Fruit fly (Drosophila melanogaster) whole organism, embryonic: ENCODE results near the gene CG7182.
A peak's percentile ranks its signal among the peaks of the same experiment; 100 is the strongest.

Source experiments
- Abd-B ChIP-seq: fragments of 200-800 bp; sonication (Bioruptor generic); optimal IDR thresholded peaks from 2 replicates; lab custom pipeline; 2018; ENCODE audit warnings: missing biosample characterization, mild to moderate bottlenecking, missing genetic modification characterization, moderate library complexity
- Aef1 ChIP-seq: fragments of 200-800 bp; sonication (Bioruptor generic); IDR thresholded peaks from 3 replicates; pipeline ENCODE4 v1.3.6; 2022; ENCODE audit warnings: missing biosample characterization, missing genetic modification characterization
- Atf3 ChIP-seq: fragments of 200-800 bp; sonication (Bioruptor generic); optimal IDR thresholded peaks from 3 replicates; lab custom pipeline; 2016; ENCODE audit warnings: missing biosample characterization, missing genetic modification characterization
- Bgb ChIP-seq: fragments of 200-800 bp; sonication (Bioruptor generic); IDR thresholded peaks from 2 replicates; pipeline ENCODE4 v1.3.6; 2022; ENCODE audit warnings: missing biosample characterization, missing genetic modification characterization; ENCODE audit not compliant: partially characterized antibody
- CG10267 ChIP-seq: fragments of 200-800 bp; sonication (Bioruptor generic); optimal IDR thresholded peaks from 2 replicates; lab custom pipeline; 2018; ENCODE audit warnings: missing biosample characterization, mild to moderate bottlenecking, missing genetic modification characterization, moderate library complexity
- CG11247 ChIP-seq: fragments of 200-800 bp; sonication (Bioruptor generic); IDR thresholded peaks from 2 replicates; pipeline ENCODE4 v1.3.6; 2022; ENCODE audit warnings: missing biosample characterization, missing genetic modification characterization
- CG11456 ChIP-seq: fragments of 200-800 bp; sonication (Bioruptor generic); IDR thresholded peaks from 3 replicates; pipeline ENCODE4 v1.3.6; 2022; ENCODE audit warnings: missing biosample characterization, missing genetic modification characterization
- CG13424 ChIP-seq: fragments of 200-800 bp; sonication (Bioruptor generic); optimal IDR thresholded peaks from 2 replicates; lab custom pipeline; 2019; ENCODE audit warnings: missing biosample characterization, mild to moderate bottlenecking, missing genetic modification characterization, moderate library complexity
- CG13624 ChIP-seq: fragments of 200-800 bp; sonication (Bioruptor generic); optimal IDR thresholded peaks from 2 replicates; lab custom pipeline; 2016; ENCODE audit warnings: missing biosample characterization, missing genetic modification characterization
- CG15269 ChIP-seq: fragments of 200-800 bp; sonication (Bioruptor generic); optimal IDR thresholded peaks from 2 replicates; lab custom pipeline; 2018; ENCODE audit warnings: missing biosample characterization, mild to moderate bottlenecking, missing genetic modification characterization, moderate library complexity
- CG17328 ChIP-seq: fragments of 200-800 bp; sonication (Bioruptor generic); IDR thresholded peaks from 2 replicates; pipeline ENCODE4 v1.3.6; 2022; ENCODE audit warnings: missing biosample characterization, missing genetic modification characterization
- CG17361 ChIP-seq: fragments of 200-800 bp; sonication (Bioruptor generic); IDR thresholded peaks from 3 replicates; pipeline ENCODE4 v1.3.6; 2022; ENCODE audit warnings: missing biosample characterization, missing genetic modification characterization
- CG17385 ChIP-seq: fragments of 200-800 bp; sonication (Bioruptor generic); optimal IDR thresholded peaks from 3 replicates; lab custom pipeline; 2018; ENCODE audit warnings: missing biosample characterization, mild to moderate bottlenecking, missing genetic modification characterization
- CG18764 ChIP-seq: fragments of 200-800 bp; sonication (Bioruptor generic); optimal IDR thresholded peaks from 3 replicates; lab custom pipeline; 2016; ENCODE audit warnings: missing biosample characterization, missing genetic modification characterization
- CG3847 ChIP-seq: fragments of 200-800 bp; sonication (Bioruptor generic); IDR thresholded peaks from 2 replicates; pipeline ENCODE4 v1.3.6; 2022; ENCODE audit warnings: missing biosample characterization, missing genetic modification characterization
- CG3995 ChIP-seq: fragments of 200-800 bp; sonication (Bioruptor generic); optimal IDR thresholded peaks from 3 replicates; lab custom pipeline; 2016; ENCODE audit warnings: missing biosample characterization, missing genetic modification characterization
- CG6254 ChIP-seq: fragments of 200-800 bp; sonication (Bioruptor generic); optimal IDR thresholded peaks from 3 replicates; lab custom pipeline; 2017; ENCODE audit warnings: mild to moderate bottlenecking, missing biosample characterization, missing genetic modification reagents, missing genetic modification characterization
- CG6791 ChIP-seq: fragments of 200-800 bp; sonication (Bioruptor generic); IDR thresholded peaks from 3 replicates; pipeline ENCODE4 v1.3.6; 2022; ENCODE audit warnings: missing biosample characterization, missing genetic modification characterization; ENCODE audit not compliant: partially characterized antibody
- CG6813 ChIP-seq: fragments of 200-800 bp; sonication (Bioruptor generic); optimal IDR thresholded peaks from 2 replicates; lab custom pipeline; 2017; ENCODE audit warnings: missing biosample characterization, missing genetic modification characterization, mild to moderate bottlenecking, moderate library complexity, missing genetic modification reagents
- CG7839 ChIP-seq: fragments of 200-800 bp; sonication (Bioruptor generic); optimal IDR thresholded peaks from 3 replicates; lab custom pipeline; 2018; ENCODE audit warnings: missing biosample characterization, mild to moderate bottlenecking, missing genetic modification characterization, moderate library complexity
- CG7928 ChIP-seq: fragments of 200-800 bp; sonication (Bioruptor generic); optimal IDR thresholded peaks from 2 replicates; lab custom pipeline; 2017; ENCODE audit warnings: missing biosample characterization, mild to moderate bottlenecking, missing genetic modification characterization
- CG8924 ChIP-seq: fragments of 200-800 bp; optimal IDR thresholded peaks from 3 replicates; lab custom pipeline; 2019; ENCODE audit warnings: missing biosample characterization, mild to moderate bottlenecking, missing genetic modification characterization, moderate library complexity
- Ets97D ChIP-seq: fragments of 200-800 bp; sonication (Bioruptor generic); optimal IDR thresholded peaks from 3 replicates; lab custom pipeline; 2016; ENCODE audit warnings: missing biosample characterization, missing genetic modification characterization
- Hmr ChIP-seq: fragments of 200-800 bp; sonication (Bioruptor generic); optimal IDR thresholded peaks from 3 replicates; lab custom pipeline; 2017; ENCODE audit warnings: mild to moderate bottlenecking, missing biosample characterization, missing genetic modification reagents, missing genetic modification characterization
- MBD-R2 ChIP-seq: fragments of 200-800 bp; sonication (Bioruptor generic); IDR thresholded peaks from 2 replicates; pipeline ENCODE4 v1.3.6; 2022; ENCODE audit warnings: missing biosample characterization, missing genetic modification characterization
- NC2α ChIP-seq: fragments of 200-800 bp; sonication (Bioruptor generic); optimal IDR thresholded peaks from 2 replicates; lab custom pipeline; 2016; ENCODE audit warnings: missing biosample characterization, missing genetic modification characterization
- Nf-YA ChIP-seq: fragments of 200-800 bp; sonication (Bioruptor generic); IDR thresholded peaks from 2 replicates; pipeline ENCODE4 v1.3.6; 2022; ENCODE audit warnings: missing biosample characterization, missing genetic modification characterization
- Nf-YB ChIP-seq: fragments of 200-800 bp; sonication (Bioruptor generic); optimal IDR thresholded peaks from 3 replicates; lab custom pipeline; 2019; ENCODE audit warnings: missing biosample characterization, mild to moderate bottlenecking, missing genetic modification characterization, moderate library complexity
- Rfx ChIP-seq: fragments of 200-800 bp; sonication (Bioruptor generic); IDR thresholded peaks from 2 replicates; pipeline ENCODE4 v1.3.6; 2022; ENCODE audit warnings: missing biosample characterization, missing genetic modification characterization
- Sox102F ChIP-seq: fragments of 200-800 bp; sonication (Bioruptor generic); optimal IDR thresholded peaks from 2 replicates; lab custom pipeline; 2018; ENCODE audit warnings: missing biosample characterization, mild to moderate bottlenecking, missing genetic modification characterization, moderate library complexity
- abd-A ChIP-seq: fragments of 200-800 bp; sonication (Bioruptor generic); optimal IDR thresholded peaks from 3 replicates; lab custom pipeline; 2019; ENCODE audit warnings: missing biosample characterization, mild to moderate bottlenecking, missing genetic modification characterization, moderate library complexity
- amos ChIP-seq: fragments of 200-800 bp; sonication (Bioruptor generic); IDR thresholded peaks from 2 replicates; pipeline ENCODE4 v1.3.6; 2022; ENCODE audit warnings: missing biosample characterization, missing genetic modification characterization; ENCODE audit not compliant: partially characterized antibody
- ato ChIP-seq: fragments of 200-800 bp; sonication (Bioruptor generic); IDR thresholded peaks from 2 replicates; pipeline ENCODE4 v1.3.6; 2022; ENCODE audit warnings: missing biosample characterization, missing genetic modification characterization; ENCODE audit not compliant: partially characterized antibody
- chif ChIP-seq, 2 experiments: fragments of 200-800 bp; sonication (Bioruptor generic); optimal IDR thresholded peaks; 3 replicates each; lab custom pipeline; 2016; ENCODE audit warnings: missing biosample characterization in 2 of 2, missing genetic modification characterization in 2 of 2
- croc ChIP-seq: fragments of 200-800 bp; sonication (Bioruptor generic); conservative IDR thresholded peaks from 3 replicates; pipeline ENCODE4 v1.3.6; 2022; ENCODE audit warnings: missing biosample characterization, missing genetic modification characterization
- fd64A ChIP-seq: fragments of 200-800 bp; sonication (Bioruptor generic); optimal IDR thresholded peaks from 3 replicates; lab custom pipeline; 2018; ENCODE audit warnings: missing biosample characterization, mild to moderate bottlenecking, missing genetic modification characterization
- fru ChIP-seq: fragments of >200 bp; optimal IDR thresholded peaks from 2 replicates; lab custom pipeline; 2017
- ftz-f1 ChIP-seq: fragments of 200-800 bp; sonication (Bioruptor generic); optimal IDR thresholded peaks from 2 replicates; lab custom pipeline; 2016; ENCODE audit warnings: missing biosample characterization, missing genetic modification characterization
- ind ChIP-seq: fragments of 200-800 bp; sonication (Bioruptor generic); optimal IDR thresholded peaks from 3 replicates; lab custom pipeline; 2016; ENCODE audit warnings: missing biosample characterization, missing genetic modification characterization
- maf-S ChIP-seq: fragments of 200-800 bp; sonication (Bioruptor generic); optimal IDR thresholded peaks from 2 replicates; lab custom pipeline; 2016; ENCODE audit warnings: missing biosample characterization, missing genetic modification characterization
- mirr ChIP-seq: fragments of 200-800 bp; sonication (Bioruptor generic); optimal IDR thresholded peaks from 3 replicates; lab custom pipeline; 2018; ENCODE audit warnings: missing biosample characterization, mild to moderate bottlenecking, missing genetic modification characterization
- pfk ChIP-seq: fragments of 200-800 bp; sonication (Bioruptor generic); optimal IDR thresholded peaks from 2 replicates; lab custom pipeline; 2018; ENCODE audit warnings: missing biosample characterization, mild to moderate bottlenecking, missing genetic modification characterization, moderate library complexity
- repo ChIP-seq: fragments of 200-800 bp; sonication (Bioruptor generic); optimal IDR thresholded peaks from 2 replicates; lab custom pipeline; 2016; ENCODE audit warnings: missing biosample characterization, missing genetic modification characterization
- schlank ChIP-seq: fragments of 200-800 bp; sonication (Bioruptor generic); optimal IDR thresholded peaks from 2 replicates; lab custom pipeline; 2018; ENCODE audit warnings: missing biosample characterization, mild to moderate bottlenecking, missing genetic modification characterization
- slou ChIP-seq: fragments of 200-800 bp; sonication (Bioruptor generic); optimal IDR thresholded peaks from 3 replicates; lab custom pipeline; 2016; ENCODE audit warnings: missing biosample characterization, missing genetic modification characterization
- stwl ChIP-seq: fragments of 200-800 bp; sonication (Bioruptor generic); optimal IDR thresholded peaks from 3 replicates; lab custom pipeline; 2018; ENCODE audit warnings: missing biosample characterization, mild to moderate bottlenecking, missing genetic modification characterization, moderate library complexity
- yki ChIP-seq: fragments of >200 bp; optimal IDR thresholded peaks from 3 replicates; lab custom pipeline; 2018
- zf30C ChIP-seq: fragments of 200-800 bp; sonication (Bioruptor generic); optimal IDR thresholded peaks from 3 replicates; lab custom pipeline; 2018; ENCODE audit warnings: missing biosample characterization, mild to moderate bottlenecking, missing genetic modification characterization

Gene CG7182

dm6 chr3L:8346100-8346980 lies at the start of gene CG7182, which contains the start of gene GAPcenA (continued):
- TF ChIP-seq Abd-B (GFP tag; lab: Kevin White, UChicago) (peak; percentile 71), ind (GFP tag; lab: Kevin White, UChicago) (peak; percentile 71), Bgb (GFP tag; lab: Robert Waterston, UW) (peak; percentile 26; the same call in 1 of the 2 replicates), CG7928 (GFP tag; lab: Kevin White, UChicago) (no peak), mirr (GFP tag; lab: Kevin White, UChicago) (peak; percentile 36), chif (GFP tag; optimal IDR thresholded peaks at IDR 0.05; lab: Kevin White, UChicago) (peak; percentile 1 to 15), ftz-f1 (peak; percentile 38), ato (GFP tag; lab: Robert Waterston, UW) (peak; percentile 33; the same call in 1 of the 2 replicates), CG3847 (GFP tag; lab: Robert Waterston, UW) (peak; percentile 58; the same call in 1 of the 2 replicates), abd-A (no peak), amos (peak; percentile 35; the same call in 1 of the 2 replicates), pfk (GFP tag; lab: Kevin White, UChicago) (no peak), Sox102F (GFP tag; lab: Kevin White, UChicago) (peak; percentile 61), CG17328 (GFP tag; lab: Robert Waterston, UW) (no peak), CG17385 (GFP tag; lab: Kevin White, UChicago) (peak; percentile 63), Hmr (GFP tag; lab: Kevin White, UChicago) (peak; percentile 78), CG8924 (peak; percentile 81), schlank (tag; lab: Kevin White, UChicago) (peak; percentile 35), zf30C (GFP tag; lab: Kevin White, UChicago) (no peak), maf-S (GFP tag; lab: Kevin White, UChicago) (peak; percentile 25), yki (lab: Kevin White, UChicago) (no peak), CG11247 (no peak), slou (GFP tag; lab: Kevin White, UChicago) (peak; percentile 16), stwl (tag; lab: Kevin White, UChicago) (peak; percentile 94), CG13624 (peak; percentile 19), croc (GFP tag; lab: Robert Waterston, UW) (peak; percentile 40; the same call in 1 of the 3 replicates), CG3995 (GFP tag; lab: Kevin White, UChicago) (peak; percentile 31), MBD-R2 (GFP tag; lab: Robert Waterston, UW) (peak; percentile 53), CG6813 (GFP tag; lab: Kevin White, UChicago) (peak; percentile 13), NC2α (GFP tag; lab: Kevin White, UChicago) (no peak), Ets97D (GFP tag; lab: Kevin White, UChicago) (peak; percentile 39), CG6254 (GFP tag; lab: Kevin White, UChicago) (no peak), CG13424 (tag; lab: Kevin White, UChicago) (peak; percentile 79), Aef1 (GFP tag; lab: Robert Waterston, UW) (peak; percentile 39; the same call in 1 of the 3 replicates), CG10267 (tag; lab: Kevin White, UChicago) (peak; percentile 99), fru (lab: Kevin White, UChicago) (no peak), Nf-YB (GFP tag; lab: Kevin White, UChicago) (peak; percentile 57), CG15269 (peak; percentile 76), Atf3 (GFP tag; lab: Kevin White, UChicago) (no peak), CG17361 (GFP tag; lab: Robert Waterston, UW) (no peak; the same call in none of the 3 replicates), Nf-YA (GFP tag; lab: Robert Waterston, UW) (no peak), CG11456 (GFP tag; lab: Robert Waterston, UW) (no peak), CG6791 (GFP tag; lab: Robert Waterston, UW) (peak; percentile 58; the same call in 1 of the 3 replicates), Rfx (GFP tag; lab: Robert Waterston, UW) (peak; percentile 64), fd64A (GFP tag; lab: Kevin White, UChicago) (no peak), CG18764 (GFP tag; lab: Kevin White, UChicago) (peak; percentile 42), repo (no peak), CG7839 (tag; lab: Kevin White, UChicago) (peak; percentile 74)
